Fruit fly (Drosophila melanogaster) S2 (cell line): ENCODE results near the gene CG16854.

Source experiments
- CG8478 ChIP-seq: fragments of >200 bp; optimal IDR thresholded peaks from 2 replicates; lab custom pipeline; 2018
- CTCF ChIP-seq, 2 experiments: fragments of >200 bp; optimal IDR thresholded peaks; 2 replicates each; lab custom pipeline; 2018

CG16854 gene

dm6 chr2L:11121614-11122013 lies 35.1 kb downstream of the CG16854 start, which contains the start of gene Dnaaf4:
Dnaaf4 (minus strand) TSS chr2L:11121714.
- TF ChIP-seq CTCF (optimal IDR thresholded peaks at IDR 0.05; lab: Kevin White, UChicago) (no peak), CG8478 (lab: Kevin White, UChicago) (no peak)

dm6 chr2L:11123499-11123898 lies 37.0 kb downstream of the CG16854 start, which contains the start of the genes Csl4 and Nup160:
Csl4 (minus strand) TSS chr2L:11123567.
Nup160 (plus strand) TSS chr2L:11123777.
- no peak for TF ChIP-seq CG8478 (lab: Kevin White, UChicago)
- TF ChIP-seq CTCF (optimal IDR thresholded peaks at IDR 0.05; lab: Kevin White, UChicago), result no peak

dm6 chr2L:11130151-11131008 lies 43.9 kb downstream of the CG16854 start, which contains the start of the genes RfC38 and CG4751:
RfC38 (minus strand) TSS chr2L:11130645.
CG4751 (plus strand) TSS chr2L:11130737.
- TF ChIP-seq CG8478 (lab: Kevin White, UChicago), result no peak
- TF ChIP-seq CTCF (optimal IDR thresholded peaks at IDR 0.05; lab: Kevin White, UChicago), result no peak

DNA sequence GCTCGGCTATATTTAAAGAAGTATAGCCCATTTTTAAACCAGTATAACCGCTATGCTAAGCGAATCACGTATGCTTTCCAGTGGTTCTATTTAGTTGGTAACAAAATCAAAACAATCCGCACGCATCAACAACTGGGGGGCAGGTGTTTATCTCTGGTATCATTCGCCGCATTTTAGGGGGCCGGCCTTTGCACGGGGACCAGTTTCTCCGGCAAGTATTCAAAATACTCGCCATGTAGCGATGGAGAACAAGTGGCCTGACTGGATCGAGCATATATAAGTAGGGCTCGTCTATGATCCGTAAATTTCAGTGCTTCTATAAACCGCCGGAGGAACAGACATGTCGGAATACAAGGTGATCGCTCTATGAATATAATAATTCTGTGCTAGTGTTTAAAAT lies 49.6 kb downstream of the CG16854 start, which contains the start of gene hgo:
TSS of gene hgo (plus strand) at position 301 of the 400 bp plus-strand sequence.
- TF ChIP-seq CTCF (optimal IDR thresholded peaks at IDR 0.05; lab: Kevin White, UChicago) (no peak), CG8478 (lab: Kevin White, UChicago) (no peak)
